Fruit fly (Drosophila melanogaster): Measurements from ENCODE around the gene Prestin.

DNA sequence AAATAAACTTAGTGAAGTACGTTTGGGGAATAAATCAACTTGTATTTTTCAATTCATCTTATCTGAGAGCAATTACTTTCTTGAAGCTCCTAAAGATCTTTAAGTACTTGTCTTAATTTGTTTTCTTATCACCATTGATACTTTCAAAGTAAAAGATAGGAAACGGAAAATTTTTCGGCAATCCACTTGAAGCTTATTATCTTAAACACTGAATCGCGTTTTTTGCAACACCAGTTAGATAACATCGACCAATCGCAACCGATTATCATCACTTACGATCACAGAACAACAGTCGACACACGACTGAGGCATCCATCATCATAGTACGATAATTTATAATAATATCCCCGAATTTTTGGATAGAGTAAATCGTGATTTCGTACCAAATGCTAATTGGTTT is 5.4 kb downstream of the Prestin start:
- TF ChIP-seq psq (optimal IDR thresholded peaks at IDR 0.05) (no peak), Myc (optimal IDR thresholded peaks at IDR 0.05) (no peak), h (optimal IDR thresholded peaks at IDR 0.05) (no peak), Sin3A (optimal IDR thresholded peaks at IDR 0.05) (no peak), insv (optimal IDR thresholded peaks at IDR 0.05) (no peak), ttk (optimal IDR thresholded peaks at IDR 0.05) (no peak)

Data from Kc167 (cell line).